Worm (Caenorhabditis elegans): ENCODE data around the gene F52H3.11.

ce11 chrII:10067817-10068216 lies 22.9 kb upstream of the F52H3.11 start, which contains the start of gene die-1:
- TF ChIP-seq cog-1 (tag; optimal IDR thresholded peaks at IDR 0.05) = no peak
- TF ChIP-seq T22C8.4 (GFP tag; IDR thresholded peaks at IDR 0.05) = no peak
- no peak for TF ChIP-seq ztf-29 (GFP tag; IDR thresholded peaks at IDR 0.05)
- no peak for TF ChIP-seq ztf-23 (GFP tag; IDR thresholded peaks at IDR 0.05)
